Fruit fly (Drosophila melanogaster) whole organism, embryonic: ENCODE results near the gene CG31957.
A peak's percentile ranks its signal among the peaks of the same experiment; 100 is the strongest.

Source experiments
- BtbVII ChIP-seq: fragments of 200-800 bp; sonication (Bioruptor generic); optimal IDR thresholded peaks from 3 replicates; lab custom pipeline; 2017; ENCODE audit warnings: missing biosample characterization, mild to moderate bottlenecking, missing genetic modification characterization
- CG10321 ChIP-seq: fragments of 200-800 bp; sonication (Bioruptor generic); IDR thresholded peaks from 2 replicates; pipeline ENCODE4 v1.3.6; 2022; ENCODE audit warnings: missing biosample characterization, missing genetic modification characterization
- CG11085 ChIP-seq: fragments of 200-800 bp; sonication (Bioruptor generic); IDR thresholded peaks from 2 replicates; pipeline ENCODE4 v1.3.6; 2022; ENCODE audit warnings: missing biosample characterization, missing genetic modification characterization
- CG11247 ChIP-seq: fragments of 200-800 bp; sonication (Bioruptor generic); IDR thresholded peaks from 2 replicates; pipeline ENCODE4 v1.3.6; 2022; ENCODE audit warnings: missing biosample characterization, missing genetic modification characterization
- CG13424 ChIP-seq: fragments of 200-800 bp; sonication (Bioruptor generic); optimal IDR thresholded peaks from 2 replicates; lab custom pipeline; 2019; ENCODE audit warnings: missing biosample characterization, mild to moderate bottlenecking, missing genetic modification characterization, moderate library complexity
- CG15073 ChIP-seq: fragments of 200-800 bp; sonication (Bioruptor generic); optimal IDR thresholded peaks from 2 replicates; lab custom pipeline; 2016; ENCODE audit warnings: missing biosample characterization, missing genetic modification characterization
- CG15601 ChIP-seq: fragments of 200-800 bp; sonication (Bioruptor generic); optimal IDR thresholded peaks from 3 replicates; lab custom pipeline; 2019; ENCODE audit warnings: missing biosample characterization, mild to moderate bottlenecking, missing genetic modification characterization, moderate library complexity
- CG15696 ChIP-seq: fragments of 200-800 bp; sonication (Bioruptor generic); optimal IDR thresholded peaks from 2 replicates; lab custom pipeline; 2019; ENCODE audit warnings: missing biosample characterization, mild to moderate bottlenecking, missing genetic modification characterization, moderate library complexity
- CG17829 ChIP-seq: fragments of 200-800 bp; optimal IDR thresholded peaks from 2 replicates; lab custom pipeline; 2019; ENCODE audit warnings: missing biosample characterization, mild to moderate bottlenecking, missing genetic modification characterization, moderate library complexity
- CG32767 ChIP-seq: fragments of 200-800 bp; sonication (Bioruptor generic); IDR thresholded peaks from 2 replicates; pipeline ENCODE4 v1.3.6; 2022; ENCODE audit warnings: missing biosample characterization, missing genetic modification characterization
- CG4424 ChIP-seq: fragments of 200-800 bp; sonication (Bioruptor generic); optimal IDR thresholded peaks from 3 replicates; lab custom pipeline; 2016; ENCODE audit warnings: missing biosample characterization, missing genetic modification characterization
- CG4617 ChIP-seq: fragments of 200-800 bp; sonication (Bioruptor generic); optimal IDR thresholded peaks from 3 replicates; lab custom pipeline; 2016; ENCODE audit warnings: missing biosample characterization, missing genetic modification characterization, borderline replicate concordance
- CG4730 ChIP-seq: fragments of 200-800 bp; sonication (Bioruptor generic); IDR thresholded peaks from 2 replicates; pipeline ENCODE4 v1.3.6; 2022; ENCODE audit warnings: missing biosample characterization, missing genetic modification characterization
- CG7357 ChIP-seq: fragments of 200-800 bp; sonication (Bioruptor generic); IDR thresholded peaks from 3 replicates; pipeline ENCODE4 v1.3.6; 2022; ENCODE audit warnings: missing biosample characterization, missing genetic modification characterization
- CG8478 ChIP-seq: fragments of >200 bp; optimal IDR thresholded peaks from 2 replicates; lab custom pipeline; 2018
- CTCF ChIP-seq: fragments of 200-800 bp; sonication (Bioruptor generic); optimal IDR thresholded peaks from 2 replicates; lab custom pipeline; 2017; ENCODE audit warnings: missing biosample characterization, mild to moderate bottlenecking, missing genetic modification characterization, moderate library complexity
- CoRest ChIP-seq: fragments of 200-800 bp; sonication (Bioruptor generic); optimal IDR thresholded peaks from 3 replicates; lab custom pipeline; 2018; ENCODE audit warnings: missing biosample characterization, mild to moderate bottlenecking, missing genetic modification characterization, moderate library complexity
- Dad ChIP-seq: fragments of 200-800 bp; sonication (Bioruptor generic); optimal IDR thresholded peaks from 3 replicates; lab custom pipeline; 2016; ENCODE audit warnings: missing biosample characterization, missing genetic modification characterization
- Deaf1 ChIP-seq: fragments of 200-800 bp; optimal IDR thresholded peaks from 3 replicates; lab custom pipeline; 2019; ENCODE audit warnings: missing biosample characterization, mild to moderate bottlenecking, missing genetic modification characterization, moderate library complexity
- Eip74EF ChIP-seq, 2 experiments: fragments of 200-800 bp in 1 of 2; fragments of >200 bp in 1 of 2; sonication (Bioruptor generic) in 1 of 2; optimal IDR thresholded peaks; 2 replicates each; lab custom pipeline; 2017 to 2019; ENCODE audit warnings: missing biosample characterization in 2 of 2, missing genetic modification characterization in 2 of 2, mild to moderate bottlenecking in 1 of 2, moderate library complexity in 1 of 2
- H15 ChIP-seq: fragments of 200-800 bp; sonication (Bioruptor generic); IDR thresholded peaks from 3 replicates; pipeline ENCODE4 v1.3.6; 2022; ENCODE audit warnings: missing biosample characterization, missing genetic modification characterization
- Jarid2 ChIP-seq: fragments of 200-800 bp; sonication (Bioruptor generic); optimal IDR thresholded peaks from 3 replicates; lab custom pipeline; 2017; ENCODE audit warnings: mild to moderate bottlenecking, missing biosample characterization, missing genetic modification reagents, missing genetic modification characterization
- Kr ChIP-seq: fragments of 200-800 bp; sonication (Bioruptor generic); optimal IDR thresholded peaks from 2 replicates; lab custom pipeline; 2017; ENCODE audit warnings: missing biosample characterization, mild to moderate bottlenecking, missing genetic modification characterization
- Meics ChIP-seq: fragments of 200-800 bp; sonication (Bioruptor generic); optimal IDR thresholded peaks from 2 replicates; lab custom pipeline; 2017; ENCODE audit warnings: missing biosample characterization, mild to moderate bottlenecking, missing genetic modification characterization
- Nf-YA ChIP-seq: fragments of 200-800 bp; sonication (Bioruptor generic); IDR thresholded peaks from 2 replicates; pipeline ENCODE4 v1.3.6; 2022; ENCODE audit warnings: missing biosample characterization, missing genetic modification characterization
- Nf-YC ChIP-seq: fragments of 200-800 bp; optimal IDR thresholded peaks from 3 replicates; lab custom pipeline; 2019; ENCODE audit warnings: missing biosample characterization, mild to moderate bottlenecking, missing genetic modification characterization, moderate library complexity
- Oli ChIP-seq: fragments of 200-800 bp; sonication (Bioruptor generic); optimal IDR thresholded peaks from 2 replicates; lab custom pipeline; 2018; ENCODE audit warnings: missing biosample characterization, mild to moderate bottlenecking, missing genetic modification characterization, moderate library complexity
- Stat92E ChIP-seq, 3 experiments: fragments of >200 bp in 2 of 3; fragments of 200-800 bp in 1 of 3; sonication (Bioruptor generic) in 1 of 3; optimal IDR thresholded peaks; 2 replicates each; lab custom pipeline; 2017 to 2019; ENCODE audit warnings: missing biosample characterization in 3 of 3, missing genetic modification characterization in 3 of 3, mild to moderate bottlenecking in 1 of 3, moderate library complexity in 1 of 3
- bigmax ChIP-seq: fragments of 200-800 bp; sonication (Bioruptor generic); optimal IDR thresholded peaks from 2 replicates; lab custom pipeline; 2018; ENCODE audit warnings: missing biosample characterization, mild to moderate bottlenecking, missing genetic modification characterization
- br ChIP-seq: fragments of >200 bp; optimal IDR thresholded peaks from 2 replicates; lab custom pipeline; 2017
- cad ChIP-seq: fragments of >200 bp; optimal IDR thresholded peaks from 2 replicates; lab custom pipeline; 2017; ENCODE audit warnings: missing biosample characterization, missing genetic modification characterization
- cg ChIP-seq: fragments of 200-800 bp; sonication (Bioruptor generic); optimal IDR thresholded peaks from 3 replicates; lab custom pipeline; 2019; ENCODE audit warnings: missing biosample characterization, mild to moderate bottlenecking, missing genetic modification characterization, moderate library complexity
- esg ChIP-seq: fragments of 200-800 bp; sonication (Bioruptor generic); conservative IDR thresholded peaks from 2 replicates; pipeline ENCODE4 v1.3.6; 2022; ENCODE audit warnings: missing biosample characterization, missing genetic modification characterization
- exex ChIP-seq: fragments of 200-800 bp; sonication (Bioruptor generic); optimal IDR thresholded peaks from 4 replicates; lab custom pipeline; 2018; ENCODE audit warnings: missing biosample characterization, mild to moderate bottlenecking, missing genetic modification characterization, moderate library complexity
- fd102C ChIP-seq: fragments of 200-800 bp; sonication (Bioruptor generic); optimal IDR thresholded peaks from 2 replicates; lab custom pipeline; 2018; ENCODE audit warnings: missing biosample characterization, mild to moderate bottlenecking, missing genetic modification characterization, moderate library complexity
- fru ChIP-seq: fragments of >200 bp; optimal IDR thresholded peaks from 2 replicates; lab custom pipeline; 2017
- gcm ChIP-seq: fragments of 200-800 bp; sonication (Bioruptor generic); optimal IDR thresholded peaks from 2 replicates; lab custom pipeline; 2019; ENCODE audit warnings: missing biosample characterization, mild to moderate bottlenecking, missing genetic modification characterization, moderate library complexity
- grn ChIP-seq: fragments of 200-800 bp; sonication (Bioruptor generic); optimal IDR thresholded peaks from 3 replicates; lab custom pipeline; 2017; ENCODE audit warnings: missing biosample characterization, missing genetic modification characterization
- hb ChIP-seq: fragments of 200-800 bp; sonication (Bioruptor generic); IDR thresholded peaks from 3 replicates; pipeline ENCODE4 v1.3.6; 2022; ENCODE audit warnings: missing biosample characterization, missing genetic modification characterization; ENCODE audit not compliant: partially characterized antibody
- kni ChIP-seq: fragments of 200-800 bp; sonication (Bioruptor generic); optimal IDR thresholded peaks from 3 replicates; lab custom pipeline; 2017; ENCODE audit warnings: mild to moderate bottlenecking, missing biosample characterization, missing genetic modification reagents, missing genetic modification characterization
- phol ChIP-seq: fragments of 200-800 bp; sonication (Bioruptor generic); optimal IDR thresholded peaks from 3 replicates; lab custom pipeline; 2018; ENCODE audit warnings: missing biosample characterization, mild to moderate bottlenecking, missing genetic modification characterization, moderate library complexity
- prd ChIP-seq, 3 experiments: fragments of >200 bp in 2 of 3; fragments of 200-800 bp in 1 of 3; sonication (Bioruptor generic) in 1 of 3; optimal IDR thresholded peaks in 2 of 3; IDR thresholded peaks in 1 of 3; 2 replicates in 2 of 3; 3 replicates in 1 of 3; pipeline versions ENCODE4 v1.3.6 to Lab custom; 2017 to 2022; ENCODE audit warnings: missing biosample characterization in 1 of 3, missing genetic modification characterization in 1 of 3
- sisA ChIP-seq: fragments of 200-800 bp; sonication (Bioruptor generic); IDR thresholded peaks from 2 replicates; pipeline ENCODE4 v1.3.6; 2022; ENCODE audit warnings: missing biosample characterization, missing genetic modification characterization
- slp2 ChIP-seq: fragments of 200-800 bp; sonication (Bioruptor generic); optimal IDR thresholded peaks from 2 replicates; lab custom pipeline; 2016; ENCODE audit warnings: missing biosample characterization, missing genetic modification characterization
- sna ChIP-seq: fragments of 200-800 bp; sonication (Bioruptor generic); IDR thresholded peaks from 2 replicates; pipeline ENCODE4 v1.3.6; 2022; ENCODE audit warnings: missing biosample characterization, missing genetic modification characterization; ENCODE audit not compliant: partially characterized antibody
- sqz ChIP-seq: fragments of 200-800 bp; sonication (Bioruptor generic); optimal IDR thresholded peaks from 3 replicates; lab custom pipeline; 2018; ENCODE audit warnings: missing biosample characterization, mild to moderate bottlenecking, missing genetic modification characterization
- toy ChIP-seq: fragments of 200-800 bp; sonication (Bioruptor generic); IDR thresholded peaks from 2 replicates; pipeline ENCODE4 v1.3.6; 2022; ENCODE audit warnings: missing biosample characterization, missing genetic modification characterization
- unpg ChIP-seq: fragments of 200-800 bp; sonication (Bioruptor generic); optimal IDR thresholded peaks from 3 replicates; lab custom pipeline; 2018; ENCODE audit warnings: missing biosample characterization, mild to moderate bottlenecking, missing genetic modification characterization, moderate library complexity
- vfl ChIP-seq: fragments of 200-800 bp; sonication (Bioruptor generic); optimal IDR thresholded peaks from 2 replicates; lab custom pipeline; 2016; ENCODE audit warnings: missing biosample characterization, missing genetic modification characterization
- yki ChIP-seq: fragments of >200 bp; optimal IDR thresholded peaks from 3 replicates; lab custom pipeline; 2018
- zen ChIP-seq: fragments of 200-800 bp; sonication (Bioruptor generic); optimal IDR thresholded peaks from 3 replicates; lab custom pipeline; 2018; ENCODE audit warnings: missing biosample characterization, mild to moderate bottlenecking, missing genetic modification characterization, moderate library complexity
- zf30C ChIP-seq: fragments of 200-800 bp; sonication (Bioruptor generic); optimal IDR thresholded peaks from 3 replicates; lab custom pipeline; 2018; ENCODE audit warnings: missing biosample characterization, mild to moderate bottlenecking, missing genetic modification characterization
- zfh1 ChIP-seq: fragments of 200-800 bp; sonication (Bioruptor generic); IDR thresholded peaks from 3 replicates; pipeline ENCODE4 v1.3.6; 2022; ENCODE audit warnings: missing biosample characterization, missing genetic modification characterization

The CG31957 gene

DNA sequence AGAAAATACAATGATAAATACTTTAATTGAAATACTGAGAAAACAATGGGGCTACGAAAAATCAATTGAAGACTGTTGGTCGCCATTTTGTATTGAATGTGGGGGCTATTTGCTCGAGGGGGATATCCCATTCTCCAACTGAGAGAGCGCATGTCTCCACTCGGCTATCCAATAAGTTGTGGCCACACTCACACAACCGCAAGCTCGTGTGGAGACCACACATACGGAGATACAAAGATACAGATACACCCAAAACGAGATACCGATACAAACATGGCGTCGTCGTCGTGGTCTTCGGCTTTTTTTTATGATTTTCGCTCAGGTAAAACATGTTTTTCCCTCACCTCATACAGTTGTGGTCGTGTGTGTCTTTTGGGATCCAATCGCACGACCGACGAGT lies 37.0 kb downstream of the CG31957 start (continued):
- TF ChIP-seq CG17829 (tag; lab: Kevin White, UChicago): no peak
- TF ChIP-seq br (lab: Kevin White, UChicago): no peak
- no peak for TF ChIP-seq CTCF (GFP tag; lab: Kevin White, UChicago)
- no peak for TF ChIP-seq H15
- no peak for TF ChIP-seq zfh1
- no peak for TF ChIP-seq CG4617 (GFP tag; lab: Kevin White, UChicago)
- no peak for TF ChIP-seq fru (lab: Kevin White, UChicago)
- no peak for TF ChIP-seq CG4424 (GFP tag; lab: Kevin White, UChicago)
- TF ChIP-seq sqz: peak; percentile 88
- TF ChIP-seq Dad: no peak
- TF ChIP-seq grn: peak; percentile 42
- TF ChIP-seq BtbVII (GFP tag; lab: Kevin White, UChicago): no peak
- TF ChIP-seq CoRest (tag; lab: Kevin White, UChicago): peak; percentile 22
- peak; percentile 75 for TF ChIP-seq Nf-YA (GFP tag; lab: Robert Waterston, UW)
- TF ChIP-seq unpg (GFP tag; lab: Kevin White, UChicago): no peak
- TF ChIP-seq slp2 (GFP tag; lab: Kevin White, UChicago): no peak
- no peak for TF ChIP-seq hb (GFP tag; lab: Robert Waterston, UW)
- TF ChIP-seq Meics (GFP tag; lab: Kevin White, UChicago): no peak
- TF ChIP-seq CG15073 (GFP tag; lab: Kevin White, UChicago): no peak
- TF ChIP-seq Stat92E (GFP tag; optimal IDR thresholded peaks at IDR 0.05; lab: Kevin White, UChicago): no peak
- TF ChIP-seq CG13424 (tag; lab: Kevin White, UChicago): no peak
- TF ChIP-seq cg (GFP tag; lab: Kevin White, UChicago): peak; percentile 94
- TF ChIP-seq kni (GFP tag; lab: Kevin White, UChicago): peak; percentile 49
- TF ChIP-seq yki (lab: Kevin White, UChicago): no peak
- no peak for TF ChIP-seq CG4730 (GFP tag; lab: Robert Waterston, UW)
- TF ChIP-seq Deaf1 (tag; lab: Kevin White, UChicago): peak; percentile 95
- TF ChIP-seq gcm: no peak
- 0 out of 2 replicates have a peak, but pooled peaks have one; percentile 35 for TF ChIP-seq CG10321 (GFP tag; lab: Robert Waterston, UW)
- TF ChIP-seq phol: peak; percentile 67
- TF ChIP-seq Oli: no peak
- TF ChIP-seq esg: no peak
- TF ChIP-seq sisA (GFP tag; lab: Robert Waterston, UW): no peak
- TF ChIP-seq Nf-YC: peak; percentile 98
- peak; percentile 39; the same call in 1 of the 2 replicates for TF ChIP-seq CG32767 (GFP tag; lab: Robert Waterston, UW)
- TF ChIP-seq Eip74EF (GFP tag; optimal IDR thresholded peaks at IDR 0.05; lab: Kevin White, UChicago): no peak
- no peak for TF ChIP-seq bigmax (GFP tag; lab: Kevin White, UChicago)

- TF ChIP-seq CG15696 (peak; percentile 11), zen (tag; lab: Kevin White, UChicago) (peak; percentile 64), Kr (GFP tag; lab: Kevin White, UChicago) (peak; percentile 96), Jarid2 (GFP tag; lab: Kevin White, UChicago) (no peak), sna (GFP tag; lab: Robert Waterston, UW) (no peak), CG7357 (0 out of 3 replicates have a peak, but pooled peaks have one; percentile 17), exex (tag; lab: Kevin White, UChicago) (no peak), vfl (GFP tag; lab: Kevin White, UChicago) (no peak), fd102C (peak; percentile 82), CoRest (tag; lab: Kevin White, UChicago) (no peak), zf30C (GFP tag; lab: Kevin White, UChicago) (no peak), CG11085 (GFP tag; lab: Robert Waterston, UW) (0 out of 2 replicates have a peak, but pooled peaks have one; percentile 20), prd (optimal IDR thresholded peaks at IDR 0.05; lab: Kevin White, UChicago) (no peak), prd (GFP tag; IDR thresholded peaks at IDR 0.05; lab: Robert Waterston, UW) (peak; percentile 20; the same call in 1 of the 3 replicates), toy (GFP tag; lab: Robert Waterston, UW) (no peak), CG8478 (lab: Kevin White, UChicago) (no peak), CG11247 (GFP tag; lab: Robert Waterston, UW) (no peak), cad (GFP tag; lab: Kevin White, UChicago) (peak; percentile 52), CG15601 (tag; lab: Kevin White, UChicago) (no peak)
Observed at dm6 chr2L:3833924-3834323, 38.3 kb downstream of the CG31957 start.
